Fruit fly (Drosophila melanogaster) whole organism: ENCODE results near the gene Taf12.

ENCODE experiments used
- CG8478 ChIP-seq: fragments of >200 bp; optimal IDR thresholded peaks from 2 replicates; lab custom pipeline; 2018; ENCODE audit warnings: inconsistent platforms
- Dll ChIP-seq: fragments of >200 bp; optimal IDR thresholded peaks from 2 replicates; lab custom pipeline; 2017
- EcR ChIP-seq, 2 experiments: fragments of >200 bp; optimal IDR thresholded peaks; 2 replicates each; lab custom pipeline; 2017; ENCODE audit warnings: missing biosample characterization in 2 of 2, missing genetic modification characterization in 2 of 2, missing genetic modification reagents in 2 of 2
- pan ChIP-seq: fragments of >200 bp; optimal IDR thresholded peaks from 2 replicates; lab custom pipeline; 2017
- psq ChIP-seq: fragments of >200 bp; optimal IDR thresholded peaks from 2 replicates; lab custom pipeline; 2017
- usp ChIP-seq: fragments of >200 bp; optimal IDR thresholded peaks from 2 replicates; lab custom pipeline; 2017; ENCODE audit warnings: missing biosample characterization, missing genetic modification characterization, mixed read lengths

The Taf12 gene

dm6 chr3R:11688055-11688454, 8.6 kb upstream of the Taf12 start, which contains the start of gene CG6834:
Gene CG6834 (minus strand): TSS chr3R:11688133.
- TF ChIP-seq CG8478 (no peak), EcR (GFP tag; optimal IDR thresholded peaks at IDR 0.05; lab: Kevin White, UChicago) (no peak), pan (lab: Kevin White, UChicago) (no peak), Dll (lab: Kevin White, UChicago) (no peak), usp (GFP tag; lab: Kevin White, UChicago) (no peak), psq (lab: Kevin White, UChicago) (no peak)

dm6 chr3R:11684316-11684715, 4.8 kb upstream of the Taf12 start, which contains the start of gene CG6830:
Gene CG6830 (minus strand): TSS chr3R:11684342.
- TF ChIP-seq EcR (GFP tag; optimal IDR thresholded peaks at IDR 0.05; lab: Kevin White, UChicago) (no peak), pan (lab: Kevin White, UChicago) (no peak), CG8478 (no peak), psq (lab: Kevin White, UChicago) (no peak), Dll (lab: Kevin White, UChicago) (no peak), usp (GFP tag; lab: Kevin White, UChicago) (no peak)

dm6 chr3R:11683675-11684074, 4.2 kb upstream of the Taf12 start:
- TF ChIP-seq EcR (GFP tag; optimal IDR thresholded peaks at IDR 0.05; lab: Kevin White, UChicago) (no peak), Dll (lab: Kevin White, UChicago) (no peak), CG8478 (no peak), pan (lab: Kevin White, UChicago) (no peak), psq (lab: Kevin White, UChicago) (no peak), usp (GFP tag; lab: Kevin White, UChicago) (no peak)

- no peak for TF ChIP-seq Dll (lab: Kevin White, UChicago)
- no peak for TF ChIP-seq pan (lab: Kevin White, UChicago)
- no peak for TF ChIP-seq EcR (GFP tag; optimal IDR thresholded peaks at IDR 0.05; lab: Kevin White, UChicago)
- TF ChIP-seq CG8478 = no peak
- no peak for TF ChIP-seq psq (lab: Kevin White, UChicago)
- no peak for TF ChIP-seq usp (GFP tag; lab: Kevin White, UChicago)
Measured at dm6 chr3R:11678016-11678415, 1.5 kb downstream of the Taf12 start, which contains the start of gene CG18476. Gene CG18476 (minus strand): TSS chr3R:11678116.

DNA sequence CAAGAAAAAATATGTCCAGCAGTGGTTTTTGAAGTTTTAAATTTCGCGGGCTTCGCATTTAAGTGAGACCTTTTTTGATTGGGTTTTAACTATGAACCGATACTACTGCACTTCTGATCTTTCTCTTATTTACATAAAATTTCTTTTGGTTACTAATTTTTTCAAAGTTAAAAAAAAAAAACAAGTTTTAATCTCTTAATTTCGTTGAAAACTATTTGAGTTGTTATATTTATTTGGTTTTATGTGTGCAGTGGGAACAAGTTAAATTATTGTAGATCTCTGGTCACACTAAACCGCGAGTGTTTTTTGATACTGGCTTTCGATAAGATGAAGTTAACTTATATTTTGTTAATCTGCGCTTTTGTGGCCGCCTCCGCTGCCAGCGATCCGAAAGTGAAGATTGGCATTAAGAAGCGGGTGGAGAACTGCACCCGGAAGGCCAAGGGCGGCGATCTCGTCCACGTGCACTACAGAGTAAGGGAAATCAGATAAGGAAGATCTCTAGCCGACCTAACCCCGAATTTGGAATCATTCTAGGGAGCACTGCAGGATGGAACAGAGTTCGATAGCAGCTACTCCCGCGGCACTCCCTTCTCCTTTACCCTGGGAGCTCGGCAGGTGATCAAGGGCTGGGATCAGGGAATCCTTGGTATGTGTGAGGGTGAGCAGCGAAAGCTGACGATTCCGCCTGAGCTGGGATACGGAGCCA, 5.4 kb downstream of the Taf12 start, which contains the start of gene CG14715:
CG14715 (plus strand) TSS at position 267 of the 709 bp plus-strand sequence.
- TF ChIP-seq Dll (lab: Kevin White, UChicago) (no peak), EcR (GFP tag; optimal IDR thresholded peaks at IDR 0.05; lab: Kevin White, UChicago) (no peak), pan (lab: Kevin White, UChicago) (no peak)

- no peak for TF ChIP-seq usp (GFP tag; lab: Kevin White, UChicago)
- TF ChIP-seq psq (lab: Kevin White, UChicago) = no peak
- TF ChIP-seq Dll (lab: Kevin White, UChicago) = no peak
- TF ChIP-seq EcR (GFP tag; optimal IDR thresholded peaks at IDR 0.05; lab: Kevin White, UChicago) = no peak
- TF ChIP-seq CG8478 = no peak
- TF ChIP-seq pan (lab: Kevin White, UChicago) = no peak
Measured at dm6 chr3R:11671784-11672183, 7.7 kb downstream of the Taf12 start.

DNA sequence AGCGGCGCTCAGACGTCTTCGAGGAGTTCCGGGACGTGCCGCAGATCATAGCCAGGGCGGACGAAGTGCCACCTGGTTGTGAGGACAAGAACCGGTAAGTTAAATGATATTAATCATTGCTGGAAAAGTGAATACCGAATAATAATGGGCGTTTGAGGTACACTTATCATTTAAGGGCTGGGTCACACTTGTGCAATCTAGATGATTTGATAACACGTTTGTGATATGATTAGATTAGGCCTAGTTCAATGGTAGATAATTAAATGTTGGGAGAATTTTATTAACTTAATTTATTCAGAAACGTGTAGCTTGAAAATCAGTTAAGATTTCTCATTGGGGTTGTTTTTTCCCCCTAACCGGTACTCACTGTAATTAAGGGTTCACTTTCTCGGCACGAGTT, 8.6 kb downstream of the Taf12 start:
- no peak for TF ChIP-seq CG8478
- no peak for TF ChIP-seq pan (lab: Kevin White, UChicago)
- TF ChIP-seq psq (lab: Kevin White, UChicago) = no peak
- no peak for TF ChIP-seq Dll (lab: Kevin White, UChicago)
- no peak for TF ChIP-seq usp (GFP tag; lab: Kevin White, UChicago)
- TF ChIP-seq EcR (GFP tag; optimal IDR thresholded peaks at IDR 0.05; lab: Kevin White, UChicago) = no peak

DNA sequence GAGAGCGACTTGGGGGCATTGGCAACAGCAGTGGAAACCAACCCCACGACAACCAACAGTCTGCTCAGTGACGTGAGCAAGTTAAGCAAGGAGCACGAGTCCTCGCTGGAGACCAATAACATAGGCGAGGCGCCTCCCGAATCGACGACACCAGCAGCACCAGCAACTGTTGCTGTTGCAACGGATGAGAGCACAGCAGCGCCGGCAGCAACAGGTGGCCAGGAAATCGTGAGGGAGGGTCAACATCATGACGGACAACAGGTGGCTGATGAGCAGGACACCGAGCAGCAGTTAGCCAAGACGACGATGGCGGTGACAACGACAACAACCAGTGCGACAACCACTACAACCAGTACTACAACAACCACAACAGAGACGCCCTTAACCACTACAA, 9.5 kb downstream of the Taf12 start:
- no peak for TF ChIP-seq EcR (GFP tag; optimal IDR thresholded peaks at IDR 0.05; lab: Kevin White, UChicago)
- no peak for TF ChIP-seq Dll (lab: Kevin White, UChicago)
- TF ChIP-seq CG8478 = no peak
- TF ChIP-seq pan (lab: Kevin White, UChicago) = no peak
- no peak for TF ChIP-seq usp (GFP tag; lab: Kevin White, UChicago)
- no peak for TF ChIP-seq psq (lab: Kevin White, UChicago)

- no peak for TF ChIP-seq pan (lab: Kevin White, UChicago)
- TF ChIP-seq EcR (GFP tag; optimal IDR thresholded peaks at IDR 0.05; lab: Kevin White, UChicago) = no peak
- no peak for TF ChIP-seq usp (GFP tag; lab: Kevin White, UChicago)
- no peak for TF ChIP-seq Dll (lab: Kevin White, UChicago)
- TF ChIP-seq CG8478 = no peak
- no peak for TF ChIP-seq psq (lab: Kevin White, UChicago)
Measured at dm6 chr3R:11669017-11669953, 10.2 kb downstream of the Taf12 start.

- no peak for TF ChIP-seq psq (lab: Kevin White, UChicago)
- no peak for TF ChIP-seq usp (GFP tag; lab: Kevin White, UChicago)
Measured at dm6 chr3R:11665925-11666687, 13.4 kb downstream of the Taf12 start.

DNA sequence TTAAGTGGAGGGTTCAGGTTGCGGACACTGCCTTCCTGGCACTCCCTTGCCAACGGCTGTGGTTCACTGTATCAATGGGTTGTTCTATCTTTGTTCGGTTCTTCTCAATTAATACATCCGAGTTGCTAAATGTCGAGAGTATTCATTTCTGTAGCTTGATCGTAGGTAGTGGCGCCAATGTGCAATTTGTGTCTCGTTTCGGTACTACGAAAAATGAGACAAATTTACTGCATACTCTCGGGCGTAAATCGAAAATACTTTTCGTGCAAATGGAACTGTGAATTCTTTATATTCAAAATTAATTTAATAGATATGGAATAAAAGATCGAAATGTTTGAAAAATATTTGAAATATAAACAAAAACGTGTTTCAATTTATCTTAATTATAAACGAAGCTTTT, 14.0 kb downstream of the Taf12 start:
- TF ChIP-seq psq (lab: Kevin White, UChicago) (no peak), Dll (lab: Kevin White, UChicago) (no peak), CG8478 (no peak), usp (GFP tag; lab: Kevin White, UChicago) (no peak), pan (lab: Kevin White, UChicago) (no peak), EcR (GFP tag; optimal IDR thresholded peaks at IDR 0.05; lab: Kevin White, UChicago) (no peak)
